Fruit fly (Drosophila melanogaster): ENCODE results near the gene CG42258.

CG42258 gene

dm6 chrX:12510750-12511649 lies 47.7 kb downstream of the CG42258 start:
- TF ChIP-seq psq (GFP tag; optimal IDR thresholded peaks at IDR 0.05) = peak; percentile 92
- TF ChIP-seq jim (GFP tag; optimal IDR thresholded peaks at IDR 0.05) = no peak
- TF ChIP-seq br (GFP tag; optimal IDR thresholded peaks at IDR 0.05) = peak; percentile 94
- TF ChIP-seq pan (optimal IDR thresholded peaks at IDR 0.05) = peak; percentile 31
- TF ChIP-seq Rel (GFP tag; optimal IDR thresholded peaks at IDR 0.05) = peak; percentile 3
- TF ChIP-seq Rel (tag; optimal IDR thresholded peaks at IDR 0.05) = peak; percentile 58
- TF ChIP-seq Jra (GFP tag; optimal IDR thresholded peaks at IDR 0.05) = peak; percentile 87
- TF ChIP-seq rgr (GFP tag; optimal IDR thresholded peaks at IDR 0.05) = peak; percentile 93
- no peak for TF ChIP-seq usp (GFP tag; optimal IDR thresholded peaks at IDR 0.05)
- TF ChIP-seq dl (GFP tag; optimal IDR thresholded peaks at IDR 0.05; ENCODE audit: insufficient read depth in 1 of 2, partially characterized antibody in 2 of 2) = no peak
- TF ChIP-seq Vsx2 (GFP tag; optimal IDR thresholded peaks at IDR 0.05; ENCODE audit: partially characterized antibody) = no peak
- peak; percentile 84 for TF ChIP-seq woc (GFP tag; optimal IDR thresholded peaks at IDR 0.05)
- peak; percentile 88 for TF ChIP-seq sage (GFP tag; optimal IDR thresholded peaks at IDR 0.05)
- TF ChIP-seq brk (GFP tag; optimal IDR thresholded peaks at IDR 0.05) = peak; percentile 91
- peak; percentile 84 for TF ChIP-seq CG9705 (GFP tag; optimal IDR thresholded peaks at IDR 0.05)
- no peak for TF ChIP-seq Myc (optimal IDR thresholded peaks at IDR 0.05)
- TF ChIP-seq HLH106 (tag; optimal IDR thresholded peaks at IDR 0.05) = peak; percentile 86
- TF ChIP-seq ey (GFP tag; optimal IDR thresholded peaks at IDR 0.05) = peak; percentile 96
- TF ChIP-seq dsf (GFP tag; optimal IDR thresholded peaks at IDR 0.05; ENCODE audit: borderline replicate concordance) = peak; percentile 58
- TF ChIP-seq Hnf4 (GFP tag; optimal IDR thresholded peaks at IDR 0.05) = peak; percentile 95
- no peak for TF ChIP-seq Hr83 (GFP tag; optimal IDR thresholded peaks at IDR 0.05; ENCODE audit: poor library complexity, severe bottlenecking)
- peak; percentile 95 for TF ChIP-seq fru (GFP tag; optimal IDR thresholded peaks at IDR 0.05)
- TF ChIP-seq Abd-B (GFP tag; optimal IDR thresholded peaks at IDR 0.05) = no peak
- peak; percentile 19 to 94 for TF ChIP-seq foxo (GFP tag; optimal IDR thresholded peaks at IDR 0.05)
- peak; percentile 92 for TF ChIP-seq OdsH (GFP tag; optimal IDR thresholded peaks at IDR 0.05)
- peak; percentile 91 for TF ChIP-seq Sp1 (GFP tag; optimal IDR thresholded peaks at IDR 0.05)
- TF ChIP-seq tai (GFP tag; optimal IDR thresholded peaks at IDR 0.05) = peak; percentile 83
- TF ChIP-seq Hr78 (GFP tag; optimal IDR thresholded peaks at IDR 0.05) = no peak
- TF ChIP-seq h (GFP tag; optimal IDR thresholded peaks at IDR 0.05) = peak; percentile 96
- TF ChIP-seq Mio (GFP tag; optimal IDR thresholded peaks at IDR 0.05) = peak; percentile 46
- TF ChIP-seq dmrt93B (GFP tag; optimal IDR thresholded peaks at IDR 0.05) = peak; percentile 87
- peak; percentile 79 for TF ChIP-seq CG32264 (GFP tag; optimal IDR thresholded peaks at IDR 0.05)
- TF ChIP-seq Dif (GFP tag; optimal IDR thresholded peaks at IDR 0.05; ENCODE audit: partially characterized antibody) = no peak
- peak; percentile 35 for TF ChIP-seq CrebA (GFP tag; optimal IDR thresholded peaks at IDR 0.05; ENCODE audit: borderline replicate concordance)
- TF ChIP-seq lola (GFP tag; optimal IDR thresholded peaks at IDR 0.05) = no peak
- no peak for TF ChIP-seq N (GFP tag; optimal IDR thresholded peaks at IDR 0.05)
- TF ChIP-seq sv (GFP tag; optimal IDR thresholded peaks at IDR 0.05) = peak; percentile 67
- TF ChIP-seq Dfd (GFP tag; optimal IDR thresholded peaks at IDR 0.05) = no peak
- peak; percentile 62 for TF ChIP-seq GATAd (GFP tag; optimal IDR thresholded peaks at IDR 0.05)

Measured in whole organism, wandering third instar larva.